Worm (Caenorhabditis elegans) whole organism, young adult: Measurements from ENCODE around the gene ttll-15.

ENCODE experiments used
- B0035.1 ChIP-seq: sonication (generic microtip); optimal IDR thresholded peaks from 2 replicates; lab custom pipeline; 2016; ENCODE audit warnings: missing genetic modification characterization, mild to moderate bottlenecking, missing compliant biosample characterization, missing genotype, missing genetic modification reagents
- B0261.1 ChIP-seq: sonication (generic microtip); optimal IDR thresholded peaks from 2 replicates; lab custom pipeline; 2016; ENCODE audit warnings: mild to moderate bottlenecking, missing genetic modification characterization, moderate library complexity, missing compliant biosample characterization
- C06A6.2 ChIP-seq: fragments of 200-800 bp; sonication (Bioruptor generic); conservative IDR thresholded peaks from 2 replicates; pipeline ENCODE4 v1.3.6; 2022; ENCODE audit warnings: missing genetic modification characterization, missing compliant biosample characterization
- F22D6.2 ChIP-seq: sonication (generic microtip); optimal IDR thresholded peaks from 2 replicates; lab custom pipeline; 2016; ENCODE audit warnings: mild to moderate bottlenecking, missing genetic modification characterization, missing compliant biosample characterization
- F33H1.4 ChIP-seq: fragments of 200-800 bp; sonication (Bioruptor generic); IDR thresholded peaks from 2 replicates; pipeline ENCODE4 v1.3.6; 2022; ENCODE audit warnings: missing genetic modification reagents, missing genetic modification characterization, missing compliant biosample characterization
- K11D2.4 ChIP-seq: fragments of 200-800 bp; sonication (Bioruptor generic); IDR thresholded peaks from 2 replicates; pipeline ENCODE4 v1.3.6; 2022; ENCODE audit warnings: missing genetic modification reagents, missing genetic modification characterization, missing compliant biosample characterization
- Y53F4B.3 ChIP-seq: fragments of 200-800 bp; sonication (Bioruptor generic); IDR thresholded peaks from 2 replicates; pipeline ENCODE4 v1.3.6; 2022; ENCODE audit warnings: missing genetic modification reagents, missing genetic modification characterization, missing compliant biosample characterization
- Y67H2A.10 ChIP-seq: fragments of 200-800 bp; sonication (Bioruptor generic); conservative IDR thresholded peaks from 2 replicates; pipeline ENCODE4 v1.3.6; 2022; ENCODE audit warnings: missing genetic modification reagents, missing genetic modification characterization, missing compliant biosample characterization
- akir-1 ChIP-seq: fragments of 200-800 bp; sonication (Bioruptor generic); optimal IDR thresholded peaks from 2 replicates; lab custom pipeline; 2018; ENCODE audit warnings: mild to moderate bottlenecking, missing genetic modification characterization, moderate library complexity, missing compliant biosample characterization
- ama-1 ChIP-seq, 3 experiments: fragments of 150-350 bp in 1 of 3; sonication (generic microtip) in 2 of 3; optimal IDR thresholded peaks; 2 replicates each; lab custom pipeline; 2014 to 2018; ENCODE audit warnings: missing biosample characterization in 2 of 3, missing genetic modification characterization in 2 of 3, missing genetic modification reagents in 2 of 3
- atf-7 ChIP-seq: sonication (generic microtip); optimal IDR thresholded peaks from 2 replicates; lab custom pipeline; 2017; ENCODE audit warnings: mild to moderate bottlenecking, missing genetic modification characterization, missing compliant biosample characterization
- athp-1 ChIP-seq: sonication (generic microtip); optimal IDR thresholded peaks from 2 replicates; lab custom pipeline; 2017; ENCODE audit warnings: mild to moderate bottlenecking, missing genetic modification characterization, missing compliant biosample characterization
- bed-1 ChIP-seq: fragments of 200-800 bp; sonication (Bioruptor generic); IDR thresholded peaks from 2 replicates; pipeline ENCODE4 v1.3.6; 2022; ENCODE audit warnings: missing genetic modification reagents, missing genetic modification characterization, missing compliant biosample characterization
- bed-2 ChIP-seq: fragments of 200-800 bp; sonication (Bioruptor generic); IDR thresholded peaks from 2 replicates; pipeline ENCODE4 v1.3.6; 2022; ENCODE audit warnings: missing genetic modification reagents, missing genetic modification characterization, missing compliant biosample characterization
- cebp-1 ChIP-seq, 2 experiments: fragments of 200-800 bp in 1 of 2; sonication (Bioruptor generic) in 1 of 2; sonication (generic microtip) in 1 of 2; IDR thresholded peaks in 1 of 2; optimal IDR thresholded peaks in 1 of 2; 2 replicates each; pipeline versions ENCODE4 v1.3.6 to Lab custom; 2017 to 2022; ENCODE audit warnings: missing compliant biosample characterization in 2 of 2, missing genetic modification characterization in 2 of 2, mild to moderate bottlenecking in 1 of 2, missing genetic modification reagents in 1 of 2, moderate library complexity in 1 of 2
- chd-7 ChIP-seq: sonication (generic microtip); optimal IDR thresholded peaks from 2 replicates; lab custom pipeline; 2016; ENCODE audit warnings: mild to moderate bottlenecking, missing genetic modification characterization, moderate library complexity, missing compliant biosample characterization
- ekl-4 ChIP-seq: fragments of 200-800 bp; sonication (Bioruptor generic); IDR thresholded peaks from 2 replicates; pipeline ENCODE4 v1.3.6; 2022; ENCODE audit warnings: missing genetic modification reagents, missing genetic modification characterization, missing compliant biosample characterization
- ets-4 ChIP-seq: fragments of 200-800 bp; sonication (Bioruptor generic); optimal IDR thresholded peaks from 2 replicates; lab custom pipeline; 2018; ENCODE audit warnings: mild to moderate bottlenecking, missing genetic modification characterization, missing compliant biosample characterization
- fkh-3 ChIP-seq: sonication (generic microtip); optimal IDR thresholded peaks from 2 replicates; lab custom pipeline; 2016; ENCODE audit warnings: mild to moderate bottlenecking, missing genetic modification characterization, missing compliant biosample characterization
- gei-17 ChIP-seq: fragments of 200-800 bp; sonication (Bioruptor generic); optimal IDR thresholded peaks from 2 replicates; lab custom pipeline; 2018; ENCODE audit warnings: mild to moderate bottlenecking, missing genetic modification characterization, missing compliant biosample characterization
- let-526 ChIP-seq: fragments of 200-800 bp; sonication (Bioruptor generic); IDR thresholded peaks from 2 replicates; pipeline ENCODE4 v1.3.6; 2022; ENCODE audit warnings: missing genetic modification reagents, missing genetic modification characterization, missing compliant biosample characterization
- lin-40 ChIP-seq: sonication (generic microtip); optimal IDR thresholded peaks from 2 replicates; lab custom pipeline; 2016; ENCODE audit warnings: missing genetic modification characterization, mild to moderate bottlenecking, missing compliant biosample characterization, missing genotype, missing genetic modification reagents
- lsl-1 ChIP-seq: fragments of 200-800 bp; sonication (Bioruptor generic); optimal IDR thresholded peaks from 2 replicates; lab custom pipeline; 2018; ENCODE audit warnings: mild to moderate bottlenecking, missing genetic modification characterization, moderate library complexity, missing compliant biosample characterization
- lsy-27 ChIP-seq: sonication (generic microtip); optimal IDR thresholded peaks from 2 replicates; lab custom pipeline; 2017; ENCODE audit warnings: missing genetic modification characterization, mild to moderate bottlenecking, missing compliant biosample characterization, antibody characterized with exemption, missing genotype, borderline replicate concordance; ENCODE audit not compliant: insufficient read depth
- madf-8 ChIP-seq: fragments of 200-800 bp; sonication (Bioruptor generic); conservative IDR thresholded peaks from 2 replicates; pipeline ENCODE4 v1.3.6; 2022; ENCODE audit warnings: missing genetic modification reagents, missing genetic modification characterization, missing compliant biosample characterization
- nhr-27 ChIP-seq: fragments of 200-800 bp; sonication (Bioruptor generic); optimal IDR thresholded peaks from 2 replicates; lab custom pipeline; 2018; ENCODE audit warnings: mild to moderate bottlenecking, missing genetic modification characterization, moderate library complexity, missing compliant biosample characterization
- nhr-80 ChIP-seq: sonication (generic microtip); optimal IDR thresholded peaks from 2 replicates; lab custom pipeline; 2016; ENCODE audit warnings: missing genetic modification characterization, missing compliant biosample characterization
- rec-8 ChIP-seq, 2 experiments: sonication (generic microtip); optimal IDR thresholded peaks; 2 replicates each; lab custom pipeline; 2016; ENCODE audit warnings: mild to moderate bottlenecking in 2 of 2, missing genetic modification characterization in 2 of 2, missing genetic modification reagents in 2 of 2, missing genotype in 2 of 2, missing biosample characterization in 1 of 2, missing compliant biosample characterization in 1 of 2, moderate library complexity in 1 of 2
- sdz-38 ChIP-seq: sonication (generic microtip); optimal IDR thresholded peaks from 2 replicates; lab custom pipeline; 2016; ENCODE audit warnings: missing genotype, missing genetic modification characterization, missing compliant biosample characterization
- tlf-1 ChIP-seq: fragments of 200-800 bp; sonication (Bioruptor generic); optimal IDR thresholded peaks from 2 replicates; lab custom pipeline; 2018; ENCODE audit warnings: mild to moderate bottlenecking, missing genetic modification characterization, missing compliant biosample characterization
- zfh-2 ChIP-seq: fragments of 200-800 bp; sonication (Bioruptor generic); conservative IDR thresholded peaks from 2 replicates; pipeline ENCODE4 v1.3.6; 2022; ENCODE audit warnings: missing genetic modification reagents, missing genetic modification characterization, missing compliant biosample characterization

The ttll-15 gene

DNA sequence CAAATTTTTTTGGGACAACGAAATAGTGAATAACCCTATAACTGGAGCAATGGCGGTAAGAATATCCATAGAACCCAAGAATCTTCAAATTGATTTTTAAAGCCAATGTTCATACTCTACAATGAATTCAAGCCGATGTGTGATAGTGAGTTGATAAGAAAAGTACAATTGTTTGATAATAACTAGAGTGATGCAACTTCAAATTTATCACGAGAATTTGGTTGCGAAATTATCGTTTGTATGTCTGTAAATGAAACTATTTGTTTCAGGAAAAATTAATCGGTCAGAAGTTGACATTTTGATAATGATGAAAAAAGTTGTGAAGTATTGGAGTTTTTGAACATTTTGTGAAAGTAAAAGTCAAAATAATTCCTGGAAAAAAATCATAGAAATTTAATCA is 41.0 kb downstream of the ttll-15 start:
- no peak for TF ChIP-seq akir-1 (GFP tag; lab: Kevin White, UChicago)
- peak; percentile 32 for TF ChIP-seq ets-4
- TF ChIP-seq fkh-3 (tag; lab: Kevin White, UChicago), result no peak
- TF ChIP-seq B0261.1 (tag; lab: Kevin White, UChicago), result no peak
- no peak for TF ChIP-seq bed-2 (GFP tag; lab: Robert Waterston, UW)
- peak; percentile 84 for TF ChIP-seq cebp-1 (GFP tag; IDR thresholded peaks at IDR 0.05; lab: Robert Waterston, UW)
- TF ChIP-seq cebp-1 (tag; optimal IDR thresholded peaks at IDR 0.05; lab: Kevin White, UChicago), result peak; percentile 86
- peak; percentile 93 for TF ChIP-seq nhr-80
- no peak for TF ChIP-seq ama-1 (optimal IDR thresholded peaks at IDR 0.05; lab: Kevin White, UChicago)
- TF ChIP-seq ama-1 (GFP tag; optimal IDR thresholded peaks at IDR 0.05; lab: Kevin White, UChicago), result no peak
- TF ChIP-seq, all 124 proteins: peak for 3

DNA sequence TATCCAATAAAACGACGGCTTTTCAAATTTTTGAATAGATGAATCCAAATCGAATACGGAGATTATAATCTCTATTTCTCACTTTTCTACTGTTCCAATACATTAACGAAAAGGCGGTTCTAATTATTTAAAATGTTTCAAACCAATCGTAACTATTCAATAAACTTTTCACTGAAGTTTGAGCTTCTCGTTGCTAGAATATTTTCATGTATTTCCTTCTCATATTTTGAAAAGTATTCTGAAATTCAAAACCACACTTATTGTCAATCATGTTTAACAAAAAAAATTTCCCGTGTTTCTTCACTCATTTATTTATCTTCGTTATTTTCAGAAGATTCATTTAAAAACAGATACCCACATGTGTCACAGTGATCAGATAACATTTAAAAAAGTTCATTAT is 44.5 kb downstream of the ttll-15 start, which contains the start of gene F15H10.8:
F15H10.8 (minus strand) TSS at position 101 of the 400 bp plus-strand sequence.
- TF ChIP-seq K11D2.4, result no peak
- no peak for TF ChIP-seq lsl-1 (GFP tag; lab: Kevin White, UChicago)
- no peak for TF ChIP-seq madf-8
- TF ChIP-seq C06A6.2 (GFP tag; lab: Robert Waterston, UW), result no peak
- TF ChIP-seq bed-2 (GFP tag; lab: Robert Waterston, UW), result no peak
- no peak for TF ChIP-seq B0035.1 (tag; lab: Kevin White, UChicago)
- TF ChIP-seq athp-1 (tag; lab: Kevin White, UChicago), result no peak
- TF ChIP-seq rec-8 (tag; optimal IDR thresholded peaks at IDR 0.05; lab: Kevin White, UChicago), result no peak
- no peak for TF ChIP-seq nhr-27 (tag; lab: Kevin White, UChicago)
- TF ChIP-seq lin-40, result no peak
- no peak for TF ChIP-seq Y67H2A.10 (GFP tag; lab: Robert Waterston, UW)
- TF ChIP-seq F33H1.4, result no peak
- TF ChIP-seq let-526 (GFP tag; lab: Robert Waterston, UW), result no peak
- no peak for TF ChIP-seq zfh-2 (GFP tag; lab: Robert Waterston, UW)
- TF ChIP-seq atf-7 (tag; lab: Kevin White, UChicago), result no peak
- no peak for TF ChIP-seq chd-7 (tag; lab: Kevin White, UChicago)
- TF ChIP-seq ekl-4 (GFP tag; lab: Robert Waterston, UW), result no peak
- TF ChIP-seq sdz-38 (tag; lab: Kevin White, UChicago), result no peak

DNA sequence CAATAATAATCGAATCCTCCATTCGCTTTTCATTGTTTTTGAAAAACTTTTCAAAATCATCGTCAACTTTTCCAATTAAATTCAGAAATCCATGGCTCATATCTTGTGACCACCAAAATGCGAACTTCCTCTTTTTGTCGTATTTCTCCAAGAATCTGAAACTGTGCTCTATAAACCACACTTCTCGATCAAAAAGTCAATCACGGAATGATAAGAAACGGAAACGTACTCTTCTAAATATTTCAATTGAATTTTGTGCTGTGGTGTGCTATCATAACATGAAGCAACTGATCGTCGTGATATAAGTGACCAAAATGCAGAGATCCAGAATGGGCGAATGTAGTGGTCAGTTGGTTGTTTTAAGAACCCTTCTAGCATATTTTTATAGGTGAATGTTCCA is 46.4 kb downstream of the ttll-15 start:
- peak; percentile 74 for TF ChIP-seq nhr-80
- no peak for TF ChIP-seq tlf-1 (GFP tag; lab: Kevin White, UChicago)

DNA sequence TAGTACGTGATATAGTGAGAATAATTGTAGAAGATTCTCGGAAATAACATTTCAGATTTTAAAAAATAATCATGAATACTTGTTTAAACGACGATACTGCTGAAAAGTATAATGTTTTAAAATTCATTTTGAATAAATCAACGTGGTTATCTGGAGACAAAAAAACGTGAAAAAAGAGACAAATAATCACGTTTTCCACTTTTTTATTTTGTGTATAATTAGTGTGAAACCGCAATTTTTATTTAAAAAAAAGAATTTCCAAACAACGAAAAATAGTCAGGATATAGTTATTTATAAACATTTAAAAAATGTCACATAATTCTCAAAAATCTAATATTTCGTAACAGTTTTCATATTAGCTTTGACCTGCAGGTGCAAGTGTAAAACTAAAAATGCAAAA is 48.0 kb downstream of the ttll-15 start, which contains the start of gene F15H10.7:
F15H10.7 (minus strand) TSS at position 101 of the 400 bp plus-strand sequence.
- TF ChIP-seq Y53F4B.3 (no peak), bed-1 (GFP tag; lab: Robert Waterston, UW) (no peak), gei-17 (GFP tag; lab: Kevin White, UChicago) (no peak), lsy-27 (tag; lab: Kevin White, UChicago) (no peak), F22D6.2 (tag; lab: Kevin White, UChicago) (no peak)
